Fruit fly (Drosophila melanogaster) whole organism, adult: ENCODE data around the gene TpnC73F.

ENCODE experiments used
- CG11617 ChIP-seq: fragments of 200-800 bp; sonication (Bioruptor generic); optimal IDR thresholded peaks from 2 replicates; lab custom pipeline; 2017; ENCODE audit warnings: mild to moderate bottlenecking, missing biosample characterization, missing genetic modification reagents, missing genetic modification characterization
- CG12768 ChIP-seq: fragments of 200-800 bp; sonication (Bioruptor generic); optimal IDR thresholded peaks from 2 replicates; lab custom pipeline; 2017; ENCODE audit warnings: missing biosample characterization, missing genetic modification characterization, mild to moderate bottlenecking, moderate library complexity, missing genetic modification reagents
- CG14711 ChIP-seq: fragments of 200-800 bp; sonication (Bioruptor generic); optimal IDR thresholded peaks from 2 replicates; lab custom pipeline; 2018; ENCODE audit warnings: missing biosample characterization, mild to moderate bottlenecking, missing genetic modification characterization, moderate library complexity
- CG1620 ChIP-seq: fragments of 200-800 bp; sonication (Bioruptor generic); optimal IDR thresholded peaks from 2 replicates; lab custom pipeline; 2016; ENCODE audit warnings: missing biosample characterization, missing genetic modification characterization
- CG33017 ChIP-seq: fragments of 200-800 bp; sonication (Bioruptor generic); optimal IDR thresholded peaks from 2 replicates; lab custom pipeline; 2018; ENCODE audit warnings: missing biosample characterization, mild to moderate bottlenecking, missing genetic modification characterization, moderate library complexity
- CG5204 ChIP-seq: fragments of 200-800 bp; sonication (Bioruptor generic); optimal IDR thresholded peaks from 2 replicates; lab custom pipeline; 2016; ENCODE audit warnings: missing biosample characterization, missing genetic modification characterization
- CG7045 ChIP-seq: fragments of 200-800 bp; sonication (Bioruptor generic); optimal IDR thresholded peaks from 2 replicates; lab custom pipeline; 2017; ENCODE audit warnings: missing biosample characterization, mild to moderate bottlenecking, missing genetic modification characterization
- CG7101 ChIP-seq: fragments of 200-800 bp; sonication (Bioruptor generic); optimal IDR thresholded peaks from 2 replicates; lab custom pipeline; 2018; ENCODE audit warnings: missing biosample characterization, mild to moderate bottlenecking, missing genetic modification characterization, moderate library complexity
- Clk ChIP-seq: fragments of 200-800 bp; sonication (Bioruptor generic); optimal IDR thresholded peaks from 2 replicates; lab custom pipeline; 2017; ENCODE audit warnings: missing biosample characterization, missing genetic modification characterization
- Crg-1 ChIP-seq: fragments of 200-800 bp; sonication (Bioruptor generic); optimal IDR thresholded peaks from 2 replicates; lab custom pipeline; 2016; ENCODE audit warnings: missing biosample characterization, missing genetic modification characterization
- Hr96 ChIP-seq: fragments of 200-800 bp; sonication (Bioruptor generic); optimal IDR thresholded peaks from 2 replicates; lab custom pipeline; 2016; ENCODE audit warnings: missing biosample characterization, missing genetic modification characterization
- Mnt ChIP-seq: fragments of 200-800 bp; sonication (Bioruptor generic); optimal IDR thresholded peaks from 2 replicates; lab custom pipeline; 2016; ENCODE audit warnings: missing biosample characterization, mild to moderate bottlenecking, missing genetic modification characterization
- bab1 ChIP-seq: fragments of 200-800 bp; sonication (Bioruptor generic); optimal IDR thresholded peaks from 3 replicates; lab custom pipeline; 2019; ENCODE audit warnings: missing biosample characterization, mild to moderate bottlenecking, missing genetic modification characterization, moderate library complexity
- cic ChIP-seq: fragments of 200-800 bp; sonication (Bioruptor generic); optimal IDR thresholded peaks from 2 replicates; lab custom pipeline; 2017; ENCODE audit warnings: missing biosample characterization, mild to moderate bottlenecking, missing genetic modification characterization, moderate library complexity
- cnc ChIP-seq, 2 experiments: fragments of >200 bp; optimal IDR thresholded peaks; 2 replicates each; lab custom pipeline; 2017
- kay ChIP-seq: fragments of 200-800 bp; sonication (Bioruptor generic); peaks from one replicate; lab custom pipeline; 2016; ENCODE audit warnings: missing biosample characterization, missing genetic modification characterization, borderline replicate concordance
- ovo ChIP-seq: fragments of 200-800 bp; sonication (Bioruptor generic); optimal IDR thresholded peaks from 2 replicates; lab custom pipeline; 2016; ENCODE audit warnings: missing biosample characterization, missing genetic modification characterization
- pad ChIP-seq: fragments of 200-800 bp; sonication (Bioruptor generic); optimal IDR thresholded peaks from 3 replicates; lab custom pipeline; 2017; ENCODE audit warnings: missing biosample characterization, missing genetic modification characterization, mild to moderate bottlenecking, moderate library complexity, missing genetic modification reagents
- tj ChIP-seq: fragments of 200-800 bp; sonication (Bioruptor generic); optimal IDR thresholded peaks from 3 replicates; lab custom pipeline; 2017; ENCODE audit warnings: missing biosample characterization, mild to moderate bottlenecking, missing genetic modification characterization, moderate library complexity
- toe ChIP-seq: fragments of 200-800 bp; sonication (Bioruptor generic); optimal IDR thresholded peaks from 2 replicates; lab custom pipeline; 2016; ENCODE audit warnings: missing biosample characterization, missing genetic modification characterization

TpnC73F gene

dm6 chr3L:17016576-17016917, 29.3 kb upstream of the TpnC73F start:
- no peak for TF ChIP-seq cnc (optimal IDR thresholded peaks at IDR 0.05; lab: Kevin White, UChicago)
- TF ChIP-seq Hr96 (GFP tag; lab: Kevin White, UChicago), result no peak
- no peak for TF ChIP-seq pad (GFP tag; lab: Kevin White, UChicago)
- no peak for TF ChIP-seq tj (GFP tag; lab: Kevin White, UChicago)
- no peak for TF ChIP-seq CG7045 (GFP tag; lab: Kevin White, UChicago)
- no peak for TF ChIP-seq CG5204 (GFP tag; lab: Kevin White, UChicago)
- no peak for TF ChIP-seq CG12768 (GFP tag; lab: Kevin White, UChicago)
- no peak for TF ChIP-seq CG11617 (GFP tag; lab: Kevin White, UChicago)
- TF ChIP-seq ovo (GFP tag; lab: Kevin White, UChicago), result no peak
- TF ChIP-seq toe, result no peak
- no peak for TF ChIP-seq CG1620
- TF ChIP-seq cic, result no peak
- no peak for TF ChIP-seq Mnt (GFP tag; lab: Kevin White, UChicago)
- no peak for TF ChIP-seq kay (GFP tag; lab: Kevin White, UChicago)
- no peak for TF ChIP-seq CG7101 (tag; lab: Kevin White, UChicago)
- no peak for TF ChIP-seq bab1
- no peak for TF ChIP-seq CG33017 (tag; lab: Kevin White, UChicago)

- TF ChIP-seq kay (GFP tag; lab: Kevin White, UChicago) (no peak), CG14711 (tag; lab: Kevin White, UChicago) (no peak), Clk (GFP tag; lab: Kevin White, UChicago) (no peak), Hr96 (GFP tag; lab: Kevin White, UChicago) (no peak), Mnt (GFP tag; lab: Kevin White, UChicago) (no peak), cnc (optimal IDR thresholded peaks at IDR 0.05; lab: Kevin White, UChicago) (no peak), CG1620 (no peak), CG12768 (GFP tag; lab: Kevin White, UChicago) (no peak), ovo (GFP tag; lab: Kevin White, UChicago) (no peak), tj (GFP tag; lab: Kevin White, UChicago) (no peak), CG33017 (tag; lab: Kevin White, UChicago) (no peak), pad (GFP tag; lab: Kevin White, UChicago) (no peak)
Measured at dm6 chr3L:17022756-17023155, 23.1 kb upstream of the TpnC73F start, which contains the start of gene CG6652. Gene CG6652 (minus strand): TSS chr3L:17022856.

DNA sequence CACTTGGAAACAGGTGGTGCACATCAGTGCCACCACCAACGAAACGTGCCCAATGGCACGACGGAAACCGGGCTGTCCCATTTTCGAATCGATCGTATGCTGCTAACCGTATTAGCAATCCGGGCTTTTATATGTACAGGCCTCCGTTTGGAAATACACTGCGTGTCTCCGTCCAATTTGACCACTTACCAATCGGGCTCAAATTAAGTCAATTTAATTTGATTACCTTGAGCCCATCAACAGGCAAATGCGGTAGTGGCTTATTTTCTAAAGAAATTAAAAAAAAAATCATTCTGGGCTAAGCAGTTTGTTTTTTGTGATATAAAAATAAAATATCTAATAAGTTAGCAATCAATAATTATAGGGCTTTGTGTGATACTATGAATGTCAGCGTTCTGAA, 22.2 kb upstream of the TpnC73F start, which contains the start of gene a10:
TSS of gene a10 (minus strand) at position 101 of the 400 bp plus-strand sequence.
- no peak for TF ChIP-seq bab1
- TF ChIP-seq Clk (GFP tag; lab: Kevin White, UChicago), result no peak
- TF ChIP-seq CG5204 (GFP tag; lab: Kevin White, UChicago), result no peak
- TF ChIP-seq CG33017 (tag; lab: Kevin White, UChicago), result no peak
- TF ChIP-seq CG12768 (GFP tag; lab: Kevin White, UChicago), result no peak
- TF ChIP-seq CG7045 (GFP tag; lab: Kevin White, UChicago), result no peak
- no peak for TF ChIP-seq CG7101 (tag; lab: Kevin White, UChicago)
- TF ChIP-seq ovo (GFP tag; lab: Kevin White, UChicago), result no peak
- no peak for TF ChIP-seq toe
- no peak for TF ChIP-seq CG1620
- no peak for TF ChIP-seq CG11617 (GFP tag; lab: Kevin White, UChicago)
- no peak for TF ChIP-seq tj (GFP tag; lab: Kevin White, UChicago)
- no peak for TF ChIP-seq cnc (optimal IDR thresholded peaks at IDR 0.05; lab: Kevin White, UChicago)
- no peak for TF ChIP-seq pad (GFP tag; lab: Kevin White, UChicago)
- no peak for TF ChIP-seq Hr96 (GFP tag; lab: Kevin White, UChicago)
- no peak for TF ChIP-seq Mnt (GFP tag; lab: Kevin White, UChicago)
- no peak for TF ChIP-seq cic
- no peak for TF ChIP-seq CG14711 (tag; lab: Kevin White, UChicago)
- no peak for TF ChIP-seq Crg-1 (GFP tag; lab: Kevin White, UChicago)

DNA sequence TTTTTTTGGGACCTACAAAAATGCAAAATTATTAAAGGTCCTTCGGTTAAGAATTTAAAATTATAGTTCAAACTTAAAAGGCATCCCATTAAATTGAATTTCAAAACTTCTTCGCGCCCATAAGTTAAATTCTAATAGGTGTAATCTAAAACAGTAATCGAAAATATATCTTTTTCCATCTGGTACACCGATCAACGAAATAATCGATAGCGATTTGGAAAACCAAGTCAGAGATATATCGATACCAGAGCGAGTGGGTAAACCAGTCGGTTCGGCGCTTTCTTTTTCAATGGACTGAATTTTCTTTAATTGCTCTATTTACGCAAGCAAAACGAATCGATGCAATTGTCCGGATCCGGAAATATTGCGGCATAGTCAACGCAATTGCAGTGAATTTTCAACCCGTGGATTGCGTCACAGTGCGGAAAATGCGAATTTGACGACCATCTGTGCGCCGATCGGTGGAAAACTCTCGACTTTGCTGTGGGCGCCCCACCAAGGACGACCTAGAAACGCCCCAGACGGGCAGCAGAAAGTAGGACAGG, 21.7 kb upstream of the TpnC73F start, which contains the start of gene Fit2:
TSS of gene Fit2 (plus strand) at position 234 of the 545 bp plus-strand sequence.
- TF ChIP-seq CG12768 (GFP tag; lab: Kevin White, UChicago), result no peak
- no peak for TF ChIP-seq pad (GFP tag; lab: Kevin White, UChicago)
- no peak for TF ChIP-seq Crg-1 (GFP tag; lab: Kevin White, UChicago)
- TF ChIP-seq Hr96 (GFP tag; lab: Kevin White, UChicago), result no peak
- no peak for TF ChIP-seq CG11617 (GFP tag; lab: Kevin White, UChicago)
- TF ChIP-seq bab1, result no peak
- no peak for TF ChIP-seq CG7045 (GFP tag; lab: Kevin White, UChicago)
- TF ChIP-seq CG7101 (tag; lab: Kevin White, UChicago), result no peak
- no peak for TF ChIP-seq kay (GFP tag; lab: Kevin White, UChicago)
- TF ChIP-seq CG14711 (tag; lab: Kevin White, UChicago), result no peak
- no peak for TF ChIP-seq toe
- no peak for TF ChIP-seq cic
- TF ChIP-seq cnc (optimal IDR thresholded peaks at IDR 0.05; lab: Kevin White, UChicago), result no peak
- TF ChIP-seq CG1620, result no peak
- TF ChIP-seq CG5204 (GFP tag; lab: Kevin White, UChicago), result no peak
- no peak for TF ChIP-seq Clk (GFP tag; lab: Kevin White, UChicago)

DNA sequence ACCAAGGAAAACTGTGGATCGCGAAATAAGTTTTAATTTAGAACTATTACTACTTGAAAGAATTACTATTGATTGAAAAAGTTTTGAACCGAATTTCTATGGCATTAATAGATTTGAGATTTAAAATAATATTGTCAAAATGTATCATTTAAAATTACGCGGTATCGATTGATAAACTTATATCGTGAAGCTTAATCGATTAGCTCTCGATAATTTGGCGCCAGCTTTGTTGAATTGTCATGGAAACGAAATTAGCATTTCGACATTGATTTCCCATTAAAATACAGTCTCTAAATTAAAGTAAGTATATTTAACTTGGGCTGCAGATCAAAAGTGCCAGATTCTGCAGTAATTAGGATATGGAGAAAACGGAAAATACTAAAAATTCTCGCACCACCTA, 18.6 kb upstream of the TpnC73F start, which contains the start of gene CG7730:
TSS of gene CG7730 (plus strand) at position 206 of the 400 bp plus-strand sequence.
- TF ChIP-seq Clk (GFP tag; lab: Kevin White, UChicago) (no peak), CG33017 (tag; lab: Kevin White, UChicago) (no peak), kay (GFP tag; lab: Kevin White, UChicago) (no peak), Crg-1 (GFP tag; lab: Kevin White, UChicago) (no peak), CG11617 (GFP tag; lab: Kevin White, UChicago) (no peak), pad (GFP tag; lab: Kevin White, UChicago) (no peak), CG7101 (tag; lab: Kevin White, UChicago) (no peak), CG7045 (GFP tag; lab: Kevin White, UChicago) (no peak), cnc (optimal IDR thresholded peaks at IDR 0.05; lab: Kevin White, UChicago) (no peak), CG12768 (GFP tag; lab: Kevin White, UChicago) (no peak), CG14711 (tag; lab: Kevin White, UChicago) (no peak), Mnt (GFP tag; lab: Kevin White, UChicago) (no peak), bab1 (no peak), CG1620 (no peak)
